Worm (Caenorhabditis elegans) whole organism, young adult: ENCODE data around the gene C05D11.13.

Source experiments
- ama-1 ChIP-seq, 3 experiments: fragments of 150-350 bp in 1 of 3; sonication (generic microtip) in 2 of 3; optimal IDR thresholded peaks; 2 replicates each; lab custom pipeline; 2014 to 2018; ENCODE audit warnings: missing biosample characterization in 2 of 3, missing genetic modification characterization in 2 of 3, missing genetic modification reagents in 2 of 3
- unc-62 ChIP-seq: fragments of 150-350 bp; optimal IDR thresholded peaks from 2 replicates; lab custom pipeline; 2014; ENCODE audit warnings: missing biosample characterization, missing genetic modification reagents, missing genetic modification characterization

DNA sequence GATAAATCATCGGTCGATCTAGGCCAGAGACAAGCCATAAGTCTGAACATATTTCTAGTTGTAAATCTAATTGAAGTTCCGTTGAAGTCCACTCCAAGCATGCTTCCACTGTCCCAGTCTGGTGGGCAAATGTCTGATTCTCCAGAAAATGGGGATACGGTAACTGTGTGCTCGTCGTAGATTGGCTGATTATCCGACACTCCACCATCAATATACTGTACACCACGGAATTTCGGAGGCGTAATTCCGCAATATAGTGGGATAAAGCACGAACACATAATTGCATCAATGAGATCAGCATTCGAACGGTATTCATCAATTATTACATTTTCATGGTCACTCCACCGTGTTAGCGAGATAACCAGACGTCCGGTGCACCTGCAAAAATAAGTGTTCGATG, 26.1 kb downstream of the C05D11.13 start:
- TF ChIP-seq ama-1 (optimal IDR thresholded peaks at IDR 0.05; lab: Kevin White, UChicago): no peak
- TF ChIP-seq ama-1 (GFP tag; optimal IDR thresholded peaks at IDR 0.05; lab: Kevin White, UChicago): no peak
- TF ChIP-seq unc-62: no peak
